Worm (Caenorhabditis elegans) whole organism, mixed stage, embryonic: ENCODE data around the gene ttx-3.

ENCODE experiments used
- blmp-1 ChIP-seq: fragments of 150-350 bp; optimal IDR thresholded peaks from 2 replicates; lab custom pipeline; 2014; ENCODE audit warnings: missing biosample characterization, missing genetic modification characterization
- ceh-39 ChIP-seq: fragments of 150-350 bp; optimal IDR thresholded peaks from 2 replicates; lab custom pipeline; 2014; ENCODE audit warnings: missing biosample characterization, missing genetic modification characterization
- lin-13 ChIP-seq: fragments of 150-350 bp; optimal IDR thresholded peaks from 2 replicates; lab custom pipeline; 2014; ENCODE audit warnings: missing biosample characterization, missing genetic modification characterization
- lsy-2 ChIP-seq: fragments of 150-350 bp; optimal IDR thresholded peaks from 2 replicates; lab custom pipeline; 2014; ENCODE audit warnings: missing biosample characterization, missing genetic modification characterization
- mls-2 ChIP-seq: sonication (generic microtip); optimal IDR thresholded peaks from 2 replicates; lab custom pipeline; 2016; ENCODE audit warnings: mild to moderate bottlenecking, missing genetic modification characterization, moderate library complexity, missing compliant biosample characterization
- nhr-12 ChIP-seq: fragments of 150-350 bp; optimal IDR thresholded peaks from 2 replicates; lab custom pipeline; 2014; ENCODE audit warnings: missing biosample characterization, missing genetic modification characterization
- nhr-237 ChIP-seq: fragments of 150-350 bp; optimal IDR thresholded peaks from 2 replicates; lab custom pipeline; 2014; ENCODE audit warnings: missing biosample characterization, missing genetic modification characterization
- nhr-76 ChIP-seq: sonication (generic microtip); optimal IDR thresholded peaks from 2 replicates; lab custom pipeline; 2017; ENCODE audit warnings: missing biosample characterization, missing genetic modification characterization
- pha-4 ChIP-seq: fragments of 150-350 bp; optimal IDR thresholded peaks from 2 replicates; lab custom pipeline; 2018; ENCODE audit warnings: missing biosample characterization, missing genetic modification reagents, missing genetic modification characterization
- snpc-4 ChIP-seq: fragments of 150-350 bp; optimal IDR thresholded peaks from 2 replicates; lab custom pipeline; 2014; ENCODE audit warnings: missing biosample characterization, missing genetic modification characterization
- unc-120 ChIP-seq: sonication (generic microtip); optimal IDR thresholded peaks from 2 replicates; lab custom pipeline; 2017; ENCODE audit warnings: missing genetic modification characterization, missing compliant biosample characterization; ENCODE audit not compliant: poor library complexity, severe bottlenecking
- unc-39 ChIP-seq: fragments of 150-350 bp; optimal IDR thresholded peaks from 2 replicates; lab custom pipeline; 2014; ENCODE audit warnings: missing biosample characterization, missing genetic modification characterization
- unc-62 ChIP-seq: fragments of 150-350 bp; optimal IDR thresholded peaks from 2 replicates; lab custom pipeline; 2014; ENCODE audit warnings: missing biosample characterization, missing genetic modification reagents, missing genetic modification characterization
- ztf-11 ChIP-seq: fragments of 150-350 bp; optimal IDR thresholded peaks from 2 replicates; lab custom pipeline; 2014; ENCODE audit warnings: missing biosample characterization, missing genetic modification characterization

DNA sequence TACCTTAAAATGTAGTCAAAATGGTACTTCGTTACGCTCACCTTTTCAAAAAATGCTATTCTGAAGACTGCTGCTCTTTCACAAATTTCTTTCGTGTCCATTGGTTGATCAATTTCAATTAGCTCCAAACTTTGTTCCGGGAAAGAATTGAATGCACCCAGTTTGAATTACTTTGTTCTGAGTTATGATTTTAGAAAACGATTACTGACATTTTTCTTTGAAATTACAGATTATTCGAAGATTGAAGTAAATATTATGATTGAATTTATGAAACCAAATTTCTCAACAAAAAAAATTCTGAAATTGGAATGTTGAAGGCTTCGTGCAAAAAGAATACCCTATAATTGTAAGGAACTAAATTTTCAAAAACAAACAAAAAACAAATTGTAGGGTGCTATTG, 15.1 kb upstream of the ttx-3 start, which contains the start of gene Y102F5A.1:
- TF ChIP-seq unc-62 (GFP tag; lab: Kevin White, UChicago) = no peak
- no peak for TF ChIP-seq snpc-4 (tag; lab: Kevin White, UChicago)
- no peak for TF ChIP-seq nhr-237
- no peak for TF ChIP-seq lsy-2 (tag; lab: Kevin White, UChicago)
- TF ChIP-seq ztf-11 = no peak
- TF ChIP-seq ceh-39 (tag; lab: Kevin White, UChicago) = no peak
- TF ChIP-seq pha-4 (tag; lab: Kevin White, UChicago) = no peak
- no peak for TF ChIP-seq blmp-1
- no peak for TF ChIP-seq lin-13 (tag; lab: Kevin White, UChicago)
- no peak for TF ChIP-seq unc-39 (tag; lab: Kevin White, UChicago)
- TF ChIP-seq mls-2 (tag; lab: Kevin White, UChicago) = no peak
- TF ChIP-seq nhr-76 (tag; lab: Kevin White, UChicago) = no peak
- no peak for TF ChIP-seq unc-120 (tag; lab: Kevin White, UChicago)
- no peak for TF ChIP-seq nhr-12 (tag; lab: Kevin White, UChicago)
